Fruit fly (Drosophila melanogaster): ENCODE results near the gene CG42249.
A peak's percentile ranks its signal among the peaks of the same experiment; 100 is the strongest.

The CG42249 gene

dm6 chrX:11140163-11140562 is 44.1 kb downstream of the CG42249 start, which contains the start of gene ssp7:
ssp7 (minus strand) TSS chrX:11140263.
- TF ChIP-seq Smox (GFP tag; optimal IDR thresholded peaks at IDR 0.05) = no peak
- TF ChIP-seq vri (GFP tag; optimal IDR thresholded peaks at IDR 0.05) = no peak
- no peak for TF ChIP-seq svp (GFP tag)
- no peak for TF ChIP-seq ss (GFP tag; optimal IDR thresholded peaks at IDR 0.05)
- no peak for TF ChIP-seq Sox15 (GFP tag; optimal IDR thresholded peaks at IDR 0.05)
- no peak for TF ChIP-seq CG7368 (GFP tag; optimal IDR thresholded peaks at IDR 0.05)

- TF ChIP-seq cyc (GFP tag; optimal IDR thresholded peaks at IDR 0.05) = no peak
- no peak for TF ChIP-seq dac (GFP tag; optimal IDR thresholded peaks at IDR 0.05)
- peak; percentile 68 for TF ChIP-seq Eip78C (GFP tag)
- peak; percentile 4 for TF ChIP-seq Met (GFP tag; optimal IDR thresholded peaks at IDR 0.05)
- no peak for TF ChIP-seq CG10669 (GFP tag; optimal IDR thresholded peaks at IDR 0.05)
Measured at dm6 chrX:11141785-11142591, 45.9 kb downstream of the CG42249 start, which contains the start of the genes CG15199 and CG15202. CG15199 (minus strand) TSS chrX:11141835. CG15202 (plus strand) TSS chrX:11142541.

dm6 chrX:11143820-11144219 is 47.7 kb downstream of the CG42249 start, which contains the start of gene CG15201:
CG15201 (plus strand) TSS chrX:11144120.
- TF ChIP-seq CG11762 (GFP tag; optimal IDR thresholded peaks at IDR 0.05; ENCODE audit: insufficient read depth) = no peak
- TF ChIP-seq Hr39 (GFP tag; optimal IDR thresholded peaks at IDR 0.05) = no peak

dm6 chrX:11144575-11144974 is 48.5 kb downstream of the CG42249 start:
- TF ChIP-seq CG34406 (GFP tag; optimal IDR thresholded peaks at IDR 0.05) = no peak
- TF ChIP-seq Smox (GFP tag; optimal IDR thresholded peaks at IDR 0.05) = no peak
- no peak for TF ChIP-seq CG8119 (GFP tag; IDR thresholded peaks at IDR 0.05)
- TF ChIP-seq Met (GFP tag; optimal IDR thresholded peaks at IDR 0.05) = no peak
- no peak for TF ChIP-seq Eip93F (GFP tag; optimal IDR thresholded peaks at IDR 0.05)
- no peak for TF ChIP-seq CG10669 (GFP tag; optimal IDR thresholded peaks at IDR 0.05)
- no peak for TF ChIP-seq CG9139 (GFP tag; optimal IDR thresholded peaks at IDR 0.05)
- no peak for TF ChIP-seq vri (GFP tag; optimal IDR thresholded peaks at IDR 0.05)
- no peak for TF ChIP-seq fkh (GFP tag; optimal IDR thresholded peaks at IDR 0.05)
- no peak for TF ChIP-seq CG8319 (GFP tag; optimal IDR thresholded peaks at IDR 0.05)
- TF ChIP-seq Ets96B (tag; optimal IDR thresholded peaks at IDR 0.05) = no peak
- no peak for TF ChIP-seq CG6792 (GFP tag; optimal IDR thresholded peaks at IDR 0.05)
- no peak for TF ChIP-seq CG3032 (tag; optimal IDR thresholded peaks at IDR 0.05)

- TF ChIP-seq CG6808 (GFP tag; optimal IDR thresholded peaks at IDR 0.05) (no peak), Sox14 (GFP tag; optimal IDR thresholded peaks at IDR 0.05) (peak; percentile 7), Blimp-1 (GFP tag; optimal IDR thresholded peaks at IDR 0.05) (no peak), net (GFP tag; optimal IDR thresholded peaks at IDR 0.05) (no peak), pdm3 (GFP tag; optimal IDR thresholded peaks at IDR 0.05) (peak; percentile 37), CG8319 (GFP tag; optimal IDR thresholded peaks at IDR 0.05) (no peak), CG34406 (GFP tag; optimal IDR thresholded peaks at IDR 0.05) (peak; percentile 6), lz (GFP tag; optimal IDR thresholded peaks at IDR 0.05) (peak; percentile 15), fd85E (GFP tag; optimal IDR thresholded peaks at IDR 0.05) (no peak), Hr39 (GFP tag; optimal IDR thresholded peaks at IDR 0.05) (peak; percentile 20), CG7368 (GFP tag; optimal IDR thresholded peaks at IDR 0.05) (peak; percentile 30), CG15336 (GFP tag; IDR thresholded peaks at IDR 0.05) (0 out of 2 replicates have a peak, but pooled peaks have one; percentile 14), spab (GFP tag; optimal IDR thresholded peaks at IDR 0.05) (no peak), CG3919 (GFP tag; optimal IDR thresholded peaks at IDR 0.05) (peak; percentile 37), vri (GFP tag; optimal IDR thresholded peaks at IDR 0.05) (no peak), OdsH (GFP tag; optimal IDR thresholded peaks at IDR 0.05) (peak; percentile 7), CG32006 (GFP tag; optimal IDR thresholded peaks at IDR 0.05) (peak; percentile 30), ss (GFP tag; optimal IDR thresholded peaks at IDR 0.05) (peak in 1 of 2 experiments; percentile 61), CG6163 (GFP tag; IDR thresholded peaks at IDR 0.05) (peak; percentile 77), Hr38 (GFP tag; optimal IDR thresholded peaks at IDR 0.05) (no peak), fd59A (GFP tag; optimal IDR thresholded peaks at IDR 0.05) (no peak), CG11762 (GFP tag; optimal IDR thresholded peaks at IDR 0.05; ENCODE audit: insufficient read depth) (no peak), CG16779 (tag; optimal IDR thresholded peaks at IDR 0.05) (no peak), esn (GFP tag; optimal IDR thresholded peaks at IDR 0.05) (peak; percentile 27), cyc (GFP tag; optimal IDR thresholded peaks at IDR 0.05) (peak; percentile 1), eg (GFP tag; IDR thresholded peaks at IDR 0.05) (peak; percentile 76), CG6792 (GFP tag; optimal IDR thresholded peaks at IDR 0.05) (no peak)
Measured at dm6 chrX:11146598-11147176, 50.6 kb downstream of the CG42249 start.
